Fruit fly (Drosophila melanogaster) Kc167 (cell line): ENCODE measurements around the gene rump.

ENCODE experiments used
- Myc ChIP-seq: fragments of >200 bp; optimal IDR thresholded peaks from 2 replicates; lab custom pipeline; 2017; ENCODE audit warnings: missing external identifiers
- Sin3A ChIP-seq: fragments of >200 bp; optimal IDR thresholded peaks from 2 replicates; lab custom pipeline; 2018; ENCODE audit warnings: missing external identifiers
- h ChIP-seq: fragments of >200 bp; optimal IDR thresholded peaks from 3 replicates; lab custom pipeline; 2018; ENCODE audit warnings: missing external identifiers
- insv ChIP-seq: fragments of >200 bp; optimal IDR thresholded peaks from 3 replicates; lab custom pipeline; 2018; ENCODE audit warnings: missing external identifiers
- psq ChIP-seq: fragments of >200 bp; optimal IDR thresholded peaks from 2 replicates; lab custom pipeline; 2017; ENCODE audit warnings: missing external identifiers
- ttk ChIP-seq: sonication (Bioruptor generic); optimal IDR thresholded peaks from 2 replicates; lab custom pipeline; 2017; ENCODE audit warnings: missing external identifiers

rump gene

dm6 chr3R:9512193-9513051, 2.3 kb upstream of the rump start:
- TF ChIP-seq Myc (lab: Kevin White, UChicago) (no peak), Sin3A (lab: Kevin White, UChicago) (no peak), ttk (lab: Kevin White, UChicago) (no peak), psq (lab: Kevin White, UChicago) (no peak), insv (lab: Kevin White, UChicago) (no peak), h (lab: Kevin White, UChicago) (no peak)

dm6 chr3R:9504355-9504754, 5.8 kb downstream of the rump start, which contains the start of gene CG8149:
TSS of gene CG8149 (plus strand) at chr3R:9504656.
- TF ChIP-seq psq (lab: Kevin White, UChicago) (no peak), ttk (lab: Kevin White, UChicago) (no peak)

dm6 chr3R:9503329-9504088, 6.6 kb downstream of the rump start:
- TF ChIP-seq insv (lab: Kevin White, UChicago): no peak
- TF ChIP-seq Sin3A (lab: Kevin White, UChicago): no peak
- TF ChIP-seq Myc (lab: Kevin White, UChicago): no peak
- TF ChIP-seq ttk (lab: Kevin White, UChicago): no peak
- no peak for TF ChIP-seq h (lab: Kevin White, UChicago)
- TF ChIP-seq psq (lab: Kevin White, UChicago): no peak

- TF ChIP-seq h (lab: Kevin White, UChicago) (no peak), Sin3A (lab: Kevin White, UChicago) (no peak), Myc (lab: Kevin White, UChicago) (no peak), insv (lab: Kevin White, UChicago) (no peak), ttk (lab: Kevin White, UChicago) (no peak), psq (lab: Kevin White, UChicago) (no peak)
Measured at dm6 chr3R:9502416-9502763, 7.7 kb downstream of the rump start, which contains the start of gene RhoL. TSS of gene RhoL (minus strand) at chr3R:9502581.

- TF ChIP-seq psq (lab: Kevin White, UChicago) (no peak), h (lab: Kevin White, UChicago) (no peak), Myc (lab: Kevin White, UChicago) (no peak), insv (lab: Kevin White, UChicago) (no peak), ttk (lab: Kevin White, UChicago) (no peak), Sin3A (lab: Kevin White, UChicago) (no peak)
Measured at dm6 chr3R:9501489-9502415, 8.4 kb downstream of the rump start.

- no peak for TF ChIP-seq Myc (lab: Kevin White, UChicago)
- no peak for TF ChIP-seq ttk (lab: Kevin White, UChicago)
- TF ChIP-seq psq (lab: Kevin White, UChicago): no peak
- no peak for TF ChIP-seq h (lab: Kevin White, UChicago)
- TF ChIP-seq Sin3A (lab: Kevin White, UChicago): no peak
- TF ChIP-seq insv (lab: Kevin White, UChicago): no peak
Measured at dm6 chr3R:9500193-9501051, 9.7 kb downstream of the rump start.

dm6 chr3R:9499238-9499637, 10.9 kb downstream of the rump start:
- TF ChIP-seq insv (lab: Kevin White, UChicago) (no peak), h (lab: Kevin White, UChicago) (no peak), Myc (lab: Kevin White, UChicago) (no peak), ttk (lab: Kevin White, UChicago) (no peak), Sin3A (lab: Kevin White, UChicago) (no peak), psq (lab: Kevin White, UChicago) (no peak)

dm6 chr3R:9496748-9497147, 13.4 kb downstream of the rump start:
- TF ChIP-seq psq (lab: Kevin White, UChicago): no peak

- TF ChIP-seq Myc (lab: Kevin White, UChicago): no peak
Measured at dm6 chr3R:9494627-9495009, 15.5 kb downstream of the rump start, which contains the start of gene phu. TSS of gene phu (plus strand) at chr3R:9494801.
